Fruit fly (Drosophila melanogaster) whole organism, pupa: Measurements from ENCODE around the gene Oatp33Ea.

Source experiments
- CG10348 ChIP-seq: fragments of 200-800 bp; sonication (Bioruptor generic); IDR thresholded peaks from 2 replicates; pipeline ENCODE4 v1.3.6; 2022; ENCODE audit warnings: missing biosample characterization, missing genetic modification characterization
- CG12605 ChIP-seq: fragments of 200-800 bp; sonication (Bioruptor generic); IDR thresholded peaks from 2 replicates; pipeline ENCODE4 v1.3.6; 2022; ENCODE audit warnings: missing biosample characterization, missing genetic modification characterization
- CG13204 ChIP-seq: fragments of 200-800 bp; sonication (Bioruptor generic); optimal IDR thresholded peaks from 2 replicates; lab custom pipeline; 2018; ENCODE audit warnings: missing biosample characterization, mild to moderate bottlenecking, missing genetic modification characterization, moderate library complexity
- CG14655 ChIP-seq: fragments of 200-800 bp; sonication (Bioruptor generic); optimal IDR thresholded peaks from 3 replicates; lab custom pipeline; 2017; ENCODE audit warnings: mild to moderate bottlenecking, missing biosample characterization, missing genetic modification reagents, missing genetic modification characterization
- CG15710 ChIP-seq: fragments of 200-800 bp; sonication (Bioruptor generic); optimal IDR thresholded peaks from 2 replicates; lab custom pipeline; 2018; ENCODE audit warnings: missing biosample characterization, mild to moderate bottlenecking, missing genetic modification characterization, moderate library complexity
- CG17806 ChIP-seq: fragments of 200-800 bp; sonication (Bioruptor generic); optimal IDR thresholded peaks from 2 replicates; lab custom pipeline; 2018; ENCODE audit warnings: missing biosample characterization, mild to moderate bottlenecking, missing genetic modification characterization, moderate library complexity
- CG32121 ChIP-seq: fragments of 200-800 bp; sonication (Bioruptor generic); IDR thresholded peaks from 2 replicates; pipeline ENCODE4 v1.3.6; 2022; ENCODE audit warnings: missing biosample characterization, missing genetic modification characterization
- CG34367 ChIP-seq: fragments of 200-800 bp; sonication (Bioruptor generic); optimal IDR thresholded peaks from 2 replicates; lab custom pipeline; 2018; ENCODE audit warnings: missing biosample characterization, mild to moderate bottlenecking, missing genetic modification characterization
- CG4496 ChIP-seq: fragments of 200-800 bp; sonication (Bioruptor generic); IDR thresholded peaks from 3 replicates; pipeline ENCODE4 v1.3.6; 2022; ENCODE audit warnings: missing biosample characterization, missing genetic modification characterization
- CG8159 ChIP-seq: fragments of 200-800 bp; sonication (Bioruptor generic); optimal IDR thresholded peaks from 3 replicates; lab custom pipeline; 2018; ENCODE audit warnings: missing biosample characterization, mild to moderate bottlenecking, missing genetic modification characterization, moderate library complexity
- CG8301 ChIP-seq: fragments of 200-800 bp; sonication (Bioruptor generic); optimal IDR thresholded peaks from 2 replicates; lab custom pipeline; 2018; ENCODE audit warnings: missing biosample characterization, mild to moderate bottlenecking, missing genetic modification characterization
- CG9948 ChIP-seq: fragments of 200-800 bp; sonication (Bioruptor generic); optimal IDR thresholded peaks from 2 replicates; lab custom pipeline; 2018; ENCODE audit warnings: missing biosample characterization, mild to moderate bottlenecking, missing genetic modification characterization, moderate library complexity
- D1 ChIP-seq: fragments of 200-800 bp; sonication (Bioruptor generic); optimal IDR thresholded peaks from 2 replicates; lab custom pipeline; 2018; ENCODE audit warnings: missing biosample characterization, mild to moderate bottlenecking, missing genetic modification characterization, moderate library complexity
- EcR ChIP-seq: fragments of 200-800 bp; sonication (Bioruptor generic); optimal IDR thresholded peaks from 3 replicates; lab custom pipeline; 2019; ENCODE audit warnings: missing biosample characterization, missing genetic modification characterization, mild to moderate bottlenecking, moderate library complexity, missing genetic modification reagents
- Ets98B ChIP-seq: fragments of 200-800 bp; sonication (Bioruptor generic); IDR thresholded peaks from 2 replicates; pipeline ENCODE4 v1.3.6; 2022; ENCODE audit warnings: missing biosample characterization, missing genetic modification characterization
- Pif1A ChIP-seq: fragments of 200-800 bp; sonication (Bioruptor generic); optimal IDR thresholded peaks from 3 replicates; lab custom pipeline; 2016; ENCODE audit warnings: missing biosample characterization, missing genetic modification characterization
- Pif1B ChIP-seq: fragments of 200-800 bp; sonication (Bioruptor generic); optimal IDR thresholded peaks from 3 replicates; lab custom pipeline; 2016; ENCODE audit warnings: missing biosample characterization, missing genetic modification characterization
- Snoo ChIP-seq: fragments of 200-800 bp; sonication (Bioruptor generic); optimal IDR thresholded peaks from 3 replicates; lab custom pipeline; 2017; ENCODE audit warnings: missing biosample characterization, mild to moderate bottlenecking, missing genetic modification characterization, inconsistent platforms
- fd96Ca ChIP-seq: fragments of 200-800 bp; sonication (Bioruptor generic); IDR thresholded peaks from 3 replicates; pipeline ENCODE4 v1.3.6; 2022; ENCODE audit warnings: missing biosample characterization, missing genetic modification characterization
- gl ChIP-seq: fragments of 200-800 bp; sonication (Bioruptor generic); optimal IDR thresholded peaks from 2 replicates; lab custom pipeline; 2018; ENCODE audit warnings: missing biosample characterization, mild to moderate bottlenecking, missing genetic modification characterization
- rn ChIP-seq: fragments of 200-800 bp; sonication (Bioruptor generic); IDR thresholded peaks from 2 replicates; pipeline ENCODE4 v1.3.6; 2022; ENCODE audit warnings: missing biosample characterization, missing genetic modification characterization

Gene Oatp33Ea

dm6 chr2L:12464065-12464464 lies 18.3 kb upstream of the Oatp33Ea start:
- TF ChIP-seq CG9948 (tag; lab: Kevin White, UChicago) (no peak), Snoo (tag; lab: Kevin White, UChicago) (no peak), EcR (GFP tag; lab: Kevin White, UChicago) (no peak), gl (no peak), CG14655 (GFP tag; lab: Kevin White, UChicago) (no peak), CG32121 (GFP tag; lab: Robert Waterston, UW) (no peak), CG12605 (GFP tag; lab: Robert Waterston, UW) (no peak), CG4496 (GFP tag; lab: Robert Waterston, UW) (no peak), CG34367 (tag; lab: Kevin White, UChicago) (no peak), Pif1A (no peak), CG17806 (no peak), rn (GFP tag; lab: Robert Waterston, UW) (no peak), Pif1B (GFP tag; lab: Kevin White, UChicago) (no peak), CG15710 (tag; lab: Kevin White, UChicago) (no peak), fd96Ca (GFP tag; lab: Robert Waterston, UW) (no peak), CG8159 (tag; lab: Kevin White, UChicago) (no peak), Ets98B (GFP tag; lab: Robert Waterston, UW) (no peak), CG10348 (no peak), CG13204 (GFP tag; lab: Kevin White, UChicago) (no peak)
- TF ChIP-seq, all 21 proteins: peak for 0

DNA sequence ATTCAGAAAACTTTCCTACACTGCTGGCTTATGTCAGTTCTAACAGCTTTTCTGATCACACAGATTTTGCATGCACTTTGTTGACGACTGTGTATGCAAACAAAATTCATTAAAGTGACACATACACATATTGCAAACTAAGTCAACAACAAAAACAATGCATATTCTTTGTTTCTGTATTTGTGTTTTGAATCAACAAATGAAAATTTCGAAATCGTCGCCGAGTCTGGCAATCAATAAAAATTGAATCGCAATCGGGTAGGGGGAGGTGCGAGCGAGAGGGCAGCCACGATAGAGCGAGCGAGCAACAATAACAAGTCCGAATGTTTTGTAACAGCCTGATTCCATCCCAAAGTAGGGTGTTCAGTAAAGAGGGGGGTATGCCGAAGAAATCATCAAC lies 17.3 kb upstream of the Oatp33Ea start:
- TF ChIP-seq CG8301 (tag; lab: Kevin White, UChicago) (no peak), EcR (GFP tag; lab: Kevin White, UChicago) (no peak), CG8159 (tag; lab: Kevin White, UChicago) (no peak), CG32121 (GFP tag; lab: Robert Waterston, UW) (no peak), fd96Ca (GFP tag; lab: Robert Waterston, UW) (no peak), rn (GFP tag; lab: Robert Waterston, UW) (no peak), gl (no peak), Pif1A (no peak), Pif1B (GFP tag; lab: Kevin White, UChicago) (no peak), CG13204 (GFP tag; lab: Kevin White, UChicago) (no peak), CG15710 (tag; lab: Kevin White, UChicago) (no peak), CG12605 (GFP tag; lab: Robert Waterston, UW) (no peak), Snoo (tag; lab: Kevin White, UChicago) (no peak), CG4496 (GFP tag; lab: Robert Waterston, UW) (no peak), CG9948 (tag; lab: Kevin White, UChicago) (no peak), CG14655 (GFP tag; lab: Kevin White, UChicago) (no peak), CG34367 (tag; lab: Kevin White, UChicago) (no peak), CG10348 (no peak), CG17806 (no peak), D1 (tag; lab: Kevin White, UChicago) (no peak)

DNA sequence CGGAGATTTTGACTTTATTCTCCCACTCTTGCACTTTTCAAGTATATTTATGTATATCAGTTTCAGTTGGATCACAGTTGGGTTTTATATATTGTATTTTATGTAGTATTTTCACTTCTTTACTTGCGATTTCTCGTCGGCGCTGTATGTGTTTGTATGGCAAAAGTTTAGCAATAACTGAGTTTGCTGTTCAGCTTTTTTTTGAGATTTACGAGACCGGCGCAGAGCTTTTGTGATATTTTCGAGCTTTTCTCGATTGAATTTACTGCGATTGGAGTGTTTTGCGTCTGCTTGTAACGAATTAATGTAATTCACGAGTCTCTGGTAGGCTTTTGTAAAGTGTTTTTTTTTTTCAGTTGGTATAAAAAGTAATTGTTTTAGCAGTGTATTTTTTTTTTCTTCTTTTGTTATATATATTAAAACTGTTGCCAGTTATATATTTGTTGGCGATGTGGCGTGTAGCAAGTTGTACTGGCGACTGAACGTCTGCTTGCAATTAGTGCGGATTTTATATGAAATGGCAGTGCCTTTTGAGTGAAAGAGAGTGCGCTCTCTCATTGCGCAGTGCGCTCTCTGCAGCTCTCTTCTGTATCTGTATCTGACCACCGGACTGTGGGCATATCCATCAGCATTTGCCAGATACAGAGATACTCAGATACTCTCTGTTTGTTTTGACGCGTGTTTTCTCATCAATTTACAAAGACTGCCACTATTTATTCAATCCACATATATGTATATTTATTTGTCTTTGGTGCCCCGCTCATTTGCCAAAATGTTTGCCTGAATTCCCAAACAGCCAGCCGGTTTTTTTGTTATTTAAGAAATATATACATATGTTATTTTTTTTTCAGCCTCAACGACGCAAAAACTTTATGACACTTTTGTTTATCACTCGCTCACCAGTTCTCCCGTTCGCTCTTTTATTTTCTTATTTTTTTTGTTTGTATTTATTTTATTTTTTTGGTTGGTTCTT lies 15.3 kb upstream of the Oatp33Ea start:
- TF ChIP-seq Snoo (tag; lab: Kevin White, UChicago) (peak; percentile 58), CG8301 (tag; lab: Kevin White, UChicago) (peak; percentile 28), CG34367 (tag; lab: Kevin White, UChicago) (peak; percentile 55), Pif1A (peak; percentile 65), CG10348 (no peak), D1 (tag; lab: Kevin White, UChicago) (peak; percentile 20), CG4496 (GFP tag; lab: Robert Waterston, UW) (peak; percentile 69; the same call in 2 of the 3 replicates), CG14655 (GFP tag; lab: Kevin White, UChicago) (peak; percentile 31), gl (peak; percentile 65), CG32121 (GFP tag; lab: Robert Waterston, UW) (peak; percentile 68), Ets98B (GFP tag; lab: Robert Waterston, UW) (peak; percentile 74), rn (GFP tag; lab: Robert Waterston, UW) (0 out of 2 replicates have a peak, but pooled peaks have one; percentile 23), Pif1B (GFP tag; lab: Kevin White, UChicago) (peak; percentile 77), CG12605 (GFP tag; lab: Robert Waterston, UW) (peak; percentile 79), CG9948 (tag; lab: Kevin White, UChicago) (peak; percentile 9), CG15710 (tag; lab: Kevin White, UChicago) (peak; percentile 21), fd96Ca (GFP tag; lab: Robert Waterston, UW) (no peak; the same call in 1 of the 3 replicates), CG13204 (GFP tag; lab: Kevin White, UChicago) (peak; percentile 27), CG8159 (tag; lab: Kevin White, UChicago) (peak; percentile 30), CG17806 (peak; percentile 28), EcR (GFP tag; lab: Kevin White, UChicago) (peak; percentile 62)

DNA sequence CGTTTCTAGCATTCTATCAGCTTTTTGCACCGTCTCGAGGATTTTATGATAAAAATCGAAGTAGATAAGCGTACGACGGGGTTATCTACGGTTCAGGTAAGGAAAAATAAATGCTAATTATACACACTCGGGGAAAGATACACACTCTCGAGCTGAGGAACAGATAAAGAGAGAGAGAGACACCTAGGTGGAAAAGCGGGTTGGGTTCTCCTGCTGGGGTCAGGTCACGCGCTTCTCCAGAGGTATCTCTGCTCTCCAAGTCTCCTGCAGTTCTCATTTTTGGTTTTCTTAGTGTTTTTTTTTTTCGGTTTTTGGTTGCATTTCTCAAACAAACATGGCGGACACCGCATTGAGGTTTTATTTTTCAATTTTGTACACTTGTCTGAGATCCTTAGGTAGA lies 14.1 kb upstream of the Oatp33Ea start:
- TF ChIP-seq CG8159 (tag; lab: Kevin White, UChicago) (no peak), D1 (tag; lab: Kevin White, UChicago) (no peak), CG4496 (GFP tag; lab: Robert Waterston, UW) (no peak), CG12605 (GFP tag; lab: Robert Waterston, UW) (no peak), Snoo (tag; lab: Kevin White, UChicago) (no peak), CG9948 (tag; lab: Kevin White, UChicago) (no peak), Pif1A (no peak), fd96Ca (GFP tag; lab: Robert Waterston, UW) (no peak), CG10348 (no peak), gl (no peak), CG14655 (GFP tag; lab: Kevin White, UChicago) (no peak), Pif1B (GFP tag; lab: Kevin White, UChicago) (no peak)
- TF ChIP-seq, all 21 proteins: peak for 0
